Worm (Caenorhabditis elegans): ENCODE measurements around the gene ssu-2.
A peak's percentile ranks its signal among the peaks of the same experiment; 100 is the strongest.

ssu-2 gene

DNA sequence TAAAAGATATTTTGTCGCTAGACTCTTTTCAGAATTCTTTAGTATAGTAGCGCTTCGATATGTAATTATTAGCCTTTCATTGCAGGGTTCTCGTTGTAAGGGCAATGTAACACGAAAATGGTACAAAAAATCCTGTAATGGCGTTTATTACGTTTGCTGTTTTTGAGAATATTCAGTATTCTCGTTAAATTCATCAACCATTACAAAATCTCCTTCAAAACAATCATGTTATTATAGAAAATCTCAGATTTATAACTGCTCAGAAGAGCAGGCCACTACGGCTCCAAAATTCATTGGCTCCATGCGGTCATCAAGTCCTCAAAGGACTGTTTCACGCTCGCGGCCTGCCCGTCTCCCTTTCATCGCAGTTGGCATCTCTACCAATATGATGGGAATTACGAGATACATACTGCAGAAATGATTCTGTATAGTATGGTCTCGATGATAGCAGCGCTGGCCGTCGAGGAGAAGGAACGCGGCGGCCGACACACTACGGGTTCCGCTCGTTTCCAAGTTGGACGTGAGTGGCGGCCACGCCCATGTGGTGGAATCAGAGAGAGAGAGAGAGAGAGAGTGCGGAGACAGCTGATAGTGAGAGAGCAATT lies 34.3 kb upstream of the ssu-2 start:
- TF ChIP-seq attf-6 (GFP tag; IDR thresholded peaks at IDR 0.05) (peak; percentile 100), F10E7.11 (tag; optimal IDR thresholded peaks at IDR 0.05) (no peak), mcd-1 (GFP tag; IDR thresholded peaks at IDR 0.05) (peak; percentile 87), ztf-25 (GFP tag; IDR thresholded peaks at IDR 0.05) (no peak), C06A6.2 (GFP tag; conservative IDR thresholded peaks at IDR 0.05) (peak; percentile 69; the same call in 1 of the 2 replicates), Y53F4B.3 (GFP tag; IDR thresholded peaks at IDR 0.05) (peak; percentile 67), C17E4.6 (GFP tag; IDR thresholded peaks at IDR 0.05) (peak; percentile 93), ztf-26 (tag; optimal IDR thresholded peaks at IDR 0.05) (peak; percentile 72), snpc-4 (GFP tag; optimal IDR thresholded peaks at IDR 0.05) (peak; percentile 98), snpc-4 (tag; optimal IDR thresholded peaks at IDR 0.05) (peak; percentile 99 to 100 (median 99)), athp-1 (tag; optimal IDR thresholded peaks at IDR 0.05) (peak; percentile 20), lin-35 (GFP tag; optimal IDR thresholded peaks at IDR 0.05) (no peak), lsl-1 (GFP tag; optimal IDR thresholded peaks at IDR 0.05) (peak; percentile 71), madf-8 (GFP tag; conservative IDR thresholded peaks at IDR 0.05) (peak; percentile 27), Y56A3A.18 (GFP tag; IDR thresholded peaks at IDR 0.05) (peak; percentile 96), unc-62 (GFP tag; optimal IDR thresholded peaks at IDR 0.05) (no peak), ceh-27 (GFP tag; optimal IDR thresholded peaks at IDR 0.05) (peak; percentile 74), cebp-2 (GFP tag; IDR thresholded peaks at IDR 0.05) (peak; percentile 99), rcor-1 (GFP tag; IDR thresholded peaks at IDR 0.05) (peak; percentile 95), hmg-1.2 (GFP tag; IDR thresholded peaks at IDR 0.05) (peak; percentile 93), lin-26 (GFP tag; IDR thresholded peaks at IDR 0.05) (peak; percentile 98), F39B2.1 (GFP tag; IDR thresholded peaks at IDR 0.05) (peak; percentile 45; the same call in 1 of the 2 replicates), T26A5.8 (tag; optimal IDR thresholded peaks at IDR 0.05) (peak; percentile 34), efl-1 (GFP tag; optimal IDR thresholded peaks at IDR 0.05) (peak; percentile 5), nfya-1 (tag; optimal IDR thresholded peaks at IDR 0.05; ENCODE audit: borderline replicate concordance, insufficient read depth) (no peak), fkh-3 (tag; optimal IDR thresholded peaks at IDR 0.05) (no peak), aptf-3 (GFP tag; IDR thresholded peaks at IDR 0.05) (no peak), F33H1.4 (GFP tag; IDR thresholded peaks at IDR 0.05) (peak; percentile 69), him-1 (tag; optimal IDR thresholded peaks at IDR 0.05) (peak; percentile 87), Y67H2A.10 (GFP tag; conservative IDR thresholded peaks at IDR 0.05) (no peak), madf-3 (GFP tag; IDR thresholded peaks at IDR 0.05) (0 out of 2 replicates have a peak, but pooled peaks have one; percentile 65), ztf-28 (GFP tag; IDR thresholded peaks at IDR 0.05) (0 out of 2 replicates have a peak, but pooled peaks have one; percentile 46), lin-40 (tag; optimal IDR thresholded peaks at IDR 0.05) (no peak), K11D2.4 (GFP tag; IDR thresholded peaks at IDR 0.05) (0 out of 2 replicates have a peak, but pooled peaks have one; percentile 56), ztf-18 (tag; optimal IDR thresholded peaks at IDR 0.05) (peak; percentile 77), lag-1 (GFP tag; IDR thresholded peaks at IDR 0.05) (no peak), zim-3 (tag; optimal IDR thresholded peaks at IDR 0.05) (peak; percentile 25), xnd-1 (tag; optimal IDR thresholded peaks at IDR 0.05) (peak; percentile 43), madf-6 (GFP tag; IDR thresholded peaks at IDR 0.05) (peak; percentile 89), nhr-80 (tag; optimal IDR thresholded peaks at IDR 0.05) (peak; percentile 80), ccch-3 (GFP tag; optimal IDR thresholded peaks at IDR 0.05) (no peak), egrh-3 (GFP tag; IDR thresholded peaks at IDR 0.05) (peak; percentile 82), attf-3 (GFP tag; conservative IDR thresholded peaks at IDR 0.05) (peak; percentile 58), lin-54 (GFP tag; optimal IDR thresholded peaks at IDR 0.05) (peak; percentile 82), hmg-20 (GFP tag; IDR thresholded peaks at IDR 0.05) (peak; percentile 80), ceh-79 (tag; optimal IDR thresholded peaks at IDR 0.05) (no peak), bed-1 (GFP tag; IDR thresholded peaks at IDR 0.05) (no peak), F23B12.7 (tag; optimal IDR thresholded peaks at IDR 0.05; ENCODE audit: insufficient read depth) (peak; percentile 18)

All from whole organism, young adult.